Worm (Caenorhabditis elegans): ENCODE data around the gene mua-6.
A peak's percentile ranks its signal among the peaks of the same experiment; 100 is the strongest.

The mua-6 gene

ce11 chrX:16298173-16298572 is 32.7 kb upstream of the mua-6 start (continued):
- TF ChIP-seq nhr-25 (tag; optimal IDR thresholded peaks at IDR 0.05; ENCODE audit: borderline replicate concordance, insufficient read depth): no peak
- peak in 1 of 2 experiments; percentile 42 for TF ChIP-seq mdl-1 (tag; optimal IDR thresholded peaks at IDR 0.05)
- peak; percentile 61 for TF ChIP-seq dmd-6 (GFP tag; IDR thresholded peaks at IDR 0.05)
- TF ChIP-seq sdz-12 (GFP tag; optimal IDR thresholded peaks at IDR 0.05): peak; percentile 35
- TF ChIP-seq lin-38 (GFP tag; IDR thresholded peaks at IDR 0.05): peak; percentile 81
- peak; percentile 82 for TF ChIP-seq hlh-30 (tag; optimal IDR thresholded peaks at IDR 0.05; ENCODE audit: insufficient read depth)
- TF ChIP-seq nhr-48 (tag; optimal IDR thresholded peaks at IDR 0.05): peak; percentile 48
- TF ChIP-seq F10B5.3 (tag; optimal IDR thresholded peaks at IDR 0.05): peak; percentile 22
- peak; percentile 74; the same call in 1 of the 2 replicates for TF ChIP-seq mdt-29 (GFP tag; IDR thresholded peaks at IDR 0.05)
- 0 out of 2 replicates have a peak, but pooled peaks have one; percentile 49 for TF ChIP-seq zip-11 (GFP tag; IDR thresholded peaks at IDR 0.05)
- peak; percentile 68 for TF ChIP-seq rbr-2 (tag; optimal IDR thresholded peaks at IDR 0.05)
- TF ChIP-seq F26F4.8 (GFP tag; conservative IDR thresholded peaks at IDR 0.05): peak; percentile 84
- peak; percentile 90 for TF ChIP-seq lim-7 (GFP tag; IDR thresholded peaks at IDR 0.05)
- TF ChIP-seq dmd-9 (GFP tag; IDR thresholded peaks at IDR 0.05): 0 out of 2 replicates have a peak, but pooled peaks have one; percentile 32
- peak; percentile 5 for TF ChIP-seq zip-2 (tag; optimal IDR thresholded peaks at IDR 0.05)
- peak; percentile 53; the same call in 1 of the 2 replicates for TF ChIP-seq lin-29 (GFP tag; IDR thresholded peaks at IDR 0.05)
- TF ChIP-seq mep-1 (tag; optimal IDR thresholded peaks at IDR 0.05): peak; percentile 76
- TF ChIP-seq R02D3.7 (tag; optimal IDR thresholded peaks at IDR 0.05): no peak
- TF ChIP-seq nhr-102 (tag; optimal IDR thresholded peaks at IDR 0.05): peak; percentile 54

- TF ChIP-seq ZK546.5 (tag; optimal IDR thresholded peaks at IDR 0.05) (no peak), snpc-1.2 (GFP tag; IDR thresholded peaks at IDR 0.05) (no peak), spr-1 (tag; optimal IDR thresholded peaks at IDR 0.05) (no peak), nhr-28 (tag; optimal IDR thresholded peaks at IDR 0.05) (peak; percentile 8), daf-16 (GFP tag; optimal IDR thresholded peaks at IDR 0.05) (no peak), daf-16 (tag; optimal IDR thresholded peaks at IDR 0.05) (no peak), dve-1 (tag; optimal IDR thresholded peaks at IDR 0.05; ENCODE audit: insufficient read depth) (peak; percentile 38), ztf-11 (tag; optimal IDR thresholded peaks at IDR 0.05) (no peak), ceh-62 (tag; optimal IDR thresholded peaks at IDR 0.05) (no peak), dmd-9 (GFP tag; IDR thresholded peaks at IDR 0.05) (no peak), Y75B8A.6 (GFP tag; IDR thresholded peaks at IDR 0.05) (no peak), zag-1 (tag; optimal IDR thresholded peaks at IDR 0.05) (no peak), hlh-11 (tag; optimal IDR thresholded peaks at IDR 0.05) (peak; percentile 41), unc-62 (GFP tag; optimal IDR thresholded peaks at IDR 0.05 in 1 of 2) (no peak), unc-62 (tag; optimal IDR thresholded peaks at IDR 0.05) (no peak), nhr-48 (tag; optimal IDR thresholded peaks at IDR 0.05) (no peak), cey-2 (tag; optimal IDR thresholded peaks at IDR 0.05; ENCODE audit: borderline replicate concordance, insufficient read depth) (no peak), hlh-30 (tag; optimal IDR thresholded peaks at IDR 0.05; ENCODE audit: insufficient read depth) (peak; percentile 24), dmd-6 (GFP tag; IDR thresholded peaks at IDR 0.05) (peak; percentile 36; the same call in 1 of the 2 replicates), nhr-77 (tag; optimal IDR thresholded peaks at IDR 0.05) (no peak), attf-4 (tag; optimal IDR thresholded peaks at IDR 0.05) (no peak), mes-2 (tag; optimal IDR thresholded peaks at IDR 0.05; ENCODE audit: poor library complexity, severe bottlenecking) (peak; percentile 43), F26F4.8 (GFP tag; conservative IDR thresholded peaks at IDR 0.05) (no peak), sdz-12 (GFP tag; optimal IDR thresholded peaks at IDR 0.05) (no peak), nhr-41 (GFP tag; IDR thresholded peaks at IDR 0.05) (no peak), F37D6.2 (tag; optimal IDR thresholded peaks at IDR 0.05) (no peak), mxl-3 (GFP tag; optimal IDR thresholded peaks at IDR 0.05) (peak; percentile 17), set-16 (GFP tag; IDR thresholded peaks at IDR 0.05) (no peak), hmg-1.1 (GFP tag; IDR thresholded peaks at IDR 0.05) (peak; percentile 36; the same call in 1 of the 2 replicates)
Observed at ce11 chrX:16297123-16297522, 31.6 kb upstream of the mua-6 start.
